Fruit fly (Drosophila melanogaster) whole organism, embryonic: Measurements from ENCODE around the gene Exo70.

Source experiments
- BtbVII ChIP-seq: fragments of 200-800 bp; sonication (Bioruptor generic); optimal IDR thresholded peaks from 3 replicates; lab custom pipeline; 2017; ENCODE audit warnings: missing biosample characterization, mild to moderate bottlenecking, missing genetic modification characterization
- CG11093 ChIP-seq: fragments of 200-800 bp; sonication (Bioruptor generic); IDR thresholded peaks from 3 replicates; pipeline ENCODE4 v1.3.6; 2022; ENCODE audit warnings: missing biosample characterization, missing genetic modification characterization
- CG12236 ChIP-seq: fragments of 200-800 bp; sonication (Bioruptor generic); optimal IDR thresholded peaks from 2 replicates; lab custom pipeline; 2016; ENCODE audit warnings: missing biosample characterization, missing genetic modification characterization
- CG1233 ChIP-seq: fragments of 200-800 bp; sonication (Bioruptor generic); optimal IDR thresholded peaks from 4 replicates; lab custom pipeline; 2018; ENCODE audit warnings: missing biosample characterization, mild to moderate bottlenecking, missing genetic modification characterization
- CG13424 ChIP-seq: fragments of 200-800 bp; sonication (Bioruptor generic); optimal IDR thresholded peaks from 2 replicates; lab custom pipeline; 2019; ENCODE audit warnings: missing biosample characterization, mild to moderate bottlenecking, missing genetic modification characterization, moderate library complexity
- CG14667 ChIP-seq: fragments of 200-800 bp; sonication (Bioruptor generic); IDR thresholded peaks from 2 replicates; pipeline ENCODE4 v1.3.6; 2022; ENCODE audit warnings: missing biosample characterization, missing genetic modification characterization
- CG15269 ChIP-seq: fragments of 200-800 bp; sonication (Bioruptor generic); optimal IDR thresholded peaks from 2 replicates; lab custom pipeline; 2018; ENCODE audit warnings: missing biosample characterization, mild to moderate bottlenecking, missing genetic modification characterization, moderate library complexity
- CG1529 ChIP-seq: fragments of 200-800 bp; sonication (Bioruptor generic); optimal IDR thresholded peaks from 3 replicates; lab custom pipeline; 2018; ENCODE audit warnings: missing biosample characterization, missing genetic modification characterization
- CG16779 ChIP-seq: fragments of 200-800 bp; sonication (Bioruptor generic); IDR thresholded peaks from 2 replicates; pipeline ENCODE4 v1.3.6; 2022; ENCODE audit warnings: missing biosample characterization, missing genetic modification characterization
- CG17186 ChIP-seq: fragments of 200-800 bp; sonication (Bioruptor generic); optimal IDR thresholded peaks from 3 replicates; lab custom pipeline; 2017; ENCODE audit warnings: missing biosample characterization, missing genetic modification reagents, missing genetic modification characterization
- CG17385 ChIP-seq: fragments of 200-800 bp; sonication (Bioruptor generic); optimal IDR thresholded peaks from 3 replicates; lab custom pipeline; 2018; ENCODE audit warnings: missing biosample characterization, mild to moderate bottlenecking, missing genetic modification characterization
- CG30020 ChIP-seq: fragments of 200-800 bp; optimal IDR thresholded peaks from 2 replicates; lab custom pipeline; 2019; ENCODE audit warnings: missing biosample characterization, mild to moderate bottlenecking, missing genetic modification characterization, moderate library complexity
- CG30431 ChIP-seq: fragments of 200-800 bp; sonication (Bioruptor generic); optimal IDR thresholded peaks from 2 replicates; lab custom pipeline; 2017; ENCODE audit warnings: missing biosample characterization, missing genetic modification characterization
- CG31224 ChIP-seq: fragments of 200-800 bp; sonication (Bioruptor generic); IDR thresholded peaks from 2 replicates; pipeline ENCODE4 v1.3.6; 2022; ENCODE audit warnings: missing biosample characterization, missing genetic modification characterization
- CG4617 ChIP-seq: fragments of 200-800 bp; sonication (Bioruptor generic); optimal IDR thresholded peaks from 3 replicates; lab custom pipeline; 2016; ENCODE audit warnings: missing biosample characterization, missing genetic modification characterization, borderline replicate concordance
- CG5180 ChIP-seq: fragments of 200-800 bp; sonication (Bioruptor generic); optimal IDR thresholded peaks from 3 replicates; lab custom pipeline; 2017; ENCODE audit warnings: missing biosample characterization, missing genetic modification characterization, mild to moderate bottlenecking, moderate library complexity, missing genetic modification reagents
- CG6813 ChIP-seq: fragments of 200-800 bp; sonication (Bioruptor generic); optimal IDR thresholded peaks from 2 replicates; lab custom pipeline; 2017; ENCODE audit warnings: missing biosample characterization, missing genetic modification characterization, mild to moderate bottlenecking, moderate library complexity, missing genetic modification reagents
- CG7745 ChIP-seq: fragments of 200-800 bp; sonication (Bioruptor generic); optimal IDR thresholded peaks from 2 replicates; lab custom pipeline; 2018; ENCODE audit warnings: missing biosample characterization, mild to moderate bottlenecking, missing genetic modification characterization, moderate library complexity
- CG8281 ChIP-seq: fragments of 200-800 bp; sonication (Bioruptor generic); optimal IDR thresholded peaks from 2 replicates; lab custom pipeline; 2018; ENCODE audit warnings: missing biosample characterization, mild to moderate bottlenecking, missing genetic modification characterization, moderate library complexity
- CG9727 ChIP-seq: fragments of 200-800 bp; sonication (Bioruptor generic); optimal IDR thresholded peaks from 3 replicates; lab custom pipeline; 2017; ENCODE audit warnings: missing biosample characterization, mild to moderate bottlenecking, missing genetic modification characterization
- E2f2 ChIP-seq: fragments of 200-800 bp; sonication (Bioruptor generic); IDR thresholded peaks from 2 replicates; pipeline ENCODE4 v1.3.6; 2022; ENCODE audit warnings: missing biosample characterization, missing genetic modification characterization
- Gug ChIP-seq: fragments of 200-800 bp; sonication (Bioruptor generic); IDR thresholded peaks from 4 replicates; pipeline ENCODE4 v1.3.6; 2022; ENCODE audit warnings: missing biosample characterization, missing genetic modification characterization
- HHEX ChIP-seq: fragments of 200-800 bp; sonication (Bioruptor generic); optimal IDR thresholded peaks from 3 replicates; lab custom pipeline; 2017; ENCODE audit warnings: missing biosample characterization, mild to moderate bottlenecking, missing genetic modification characterization, missing genetic modification reagents
- Hand ChIP-seq: fragments of 200-800 bp; sonication (Bioruptor generic); optimal IDR thresholded peaks from 2 replicates; lab custom pipeline; 2017; ENCODE audit warnings: mild to moderate bottlenecking, missing biosample characterization, missing genetic modification reagents, missing genetic modification characterization
- Hmr ChIP-seq: fragments of 200-800 bp; sonication (Bioruptor generic); optimal IDR thresholded peaks from 3 replicates; lab custom pipeline; 2017; ENCODE audit warnings: mild to moderate bottlenecking, missing biosample characterization, missing genetic modification reagents, missing genetic modification characterization
- MESR4 ChIP-seq: fragments of 200-800 bp; sonication (Bioruptor generic); optimal IDR thresholded peaks from 2 replicates; lab custom pipeline; 2018; ENCODE audit warnings: missing biosample characterization, mild to moderate bottlenecking, missing genetic modification characterization, moderate library complexity
- Oli ChIP-seq: fragments of 200-800 bp; sonication (Bioruptor generic); optimal IDR thresholded peaks from 2 replicates; lab custom pipeline; 2018; ENCODE audit warnings: missing biosample characterization, mild to moderate bottlenecking, missing genetic modification characterization, moderate library complexity
- Pdp1 ChIP-seq, 2 experiments: fragments of 200-800 bp; sonication (Bioruptor generic); optimal IDR thresholded peaks; 3 replicates each; lab custom pipeline; 2016; ENCODE audit warnings: missing biosample characterization in 2 of 2, missing genetic modification characterization in 2 of 2, mild to moderate bottlenecking in 1 of 2, moderate library complexity in 1 of 2
- Six4 ChIP-seq: fragments of 200-800 bp; sonication (Bioruptor generic); optimal IDR thresholded peaks from 2 replicates; lab custom pipeline; 2016; ENCODE audit warnings: missing biosample characterization, missing genetic modification characterization
- Sox100B ChIP-seq: fragments of 200-800 bp; sonication (Bioruptor generic); optimal IDR thresholded peaks from 3 replicates; lab custom pipeline; 2018; ENCODE audit warnings: missing biosample characterization, mild to moderate bottlenecking, missing genetic modification characterization
- Tbp ChIP-seq: fragments of >200 bp; optimal IDR thresholded peaks from 2 replicates; lab custom pipeline; 2018; ENCODE audit warnings: missing biosample characterization, missing genetic modification characterization
- bigmax ChIP-seq: fragments of 200-800 bp; sonication (Bioruptor generic); optimal IDR thresholded peaks from 2 replicates; lab custom pipeline; 2018; ENCODE audit warnings: missing biosample characterization, mild to moderate bottlenecking, missing genetic modification characterization
- btn ChIP-seq: fragments of 200-800 bp; sonication (Bioruptor generic); optimal IDR thresholded peaks from 2 replicates; lab custom pipeline; 2016; ENCODE audit warnings: missing biosample characterization, missing genetic modification characterization
- chif ChIP-seq, 2 experiments: fragments of 200-800 bp; sonication (Bioruptor generic); optimal IDR thresholded peaks; 3 replicates each; lab custom pipeline; 2016; ENCODE audit warnings: missing biosample characterization in 2 of 2, missing genetic modification characterization in 2 of 2
- crol ChIP-seq: fragments of 200-800 bp; sonication (Bioruptor generic); IDR thresholded peaks from 2 replicates; pipeline ENCODE4 v1.3.6; 2022; ENCODE audit warnings: missing biosample characterization, missing genetic modification characterization
- fd3F ChIP-seq: fragments of 200-800 bp; sonication (Bioruptor generic); optimal IDR thresholded peaks from 2 replicates; lab custom pipeline; 2018; ENCODE audit warnings: missing biosample characterization, mild to moderate bottlenecking, missing genetic modification characterization, moderate library complexity
- gro ChIP-seq: fragments of 200-800 bp; sonication (Bioruptor generic); optimal IDR thresholded peaks from 2 replicates; lab custom pipeline; 2016; ENCODE audit warnings: missing biosample characterization, missing genetic modification characterization
- ham ChIP-seq: fragments of 200-800 bp; sonication (Bioruptor generic); IDR thresholded peaks from 2 replicates; pipeline ENCODE4 v1.3.6; 2022; ENCODE audit warnings: missing biosample characterization, missing genetic modification characterization
- kni ChIP-seq: fragments of 200-800 bp; sonication (Bioruptor generic); optimal IDR thresholded peaks from 3 replicates; lab custom pipeline; 2017; ENCODE audit warnings: mild to moderate bottlenecking, missing biosample characterization, missing genetic modification reagents, missing genetic modification characterization
- odd ChIP-seq: fragments of 200-800 bp; sonication (Bioruptor generic); optimal IDR thresholded peaks from 2 replicates; lab custom pipeline; 2017; ENCODE audit warnings: missing biosample characterization, mild to moderate bottlenecking, missing genetic modification characterization
- pita ChIP-seq: fragments of 200-800 bp; sonication (Bioruptor generic); optimal IDR thresholded peaks from 2 replicates; lab custom pipeline; 2017; ENCODE audit warnings: missing biosample characterization, mild to moderate bottlenecking, missing genetic modification characterization
- pnt ChIP-seq: fragments of 200-800 bp; sonication (Bioruptor generic); optimal IDR thresholded peaks from 3 replicates; lab custom pipeline; 2016; ENCODE audit warnings: missing biosample characterization, missing genetic modification characterization
- pzg ChIP-seq: fragments of 200-800 bp; sonication (Bioruptor generic); optimal IDR thresholded peaks from 3 replicates; lab custom pipeline; 2018; ENCODE audit warnings: missing biosample characterization, mild to moderate bottlenecking, missing genetic modification characterization, moderate library complexity
- sc ChIP-seq, 3 experiments: fragments of >200 bp in 2 of 3; fragments of 200-800 bp in 1 of 3; sonication (Bioruptor generic) in 1 of 3; optimal IDR thresholded peaks; 2 replicates in 2 of 3; 3 replicates in 1 of 3; lab custom pipeline; 2017; ENCODE audit warnings: mild to moderate bottlenecking in 1 of 3, missing biosample characterization in 1 of 3, missing genetic modification characterization in 1 of 3, missing genetic modification reagents in 1 of 3
- slou ChIP-seq: fragments of 200-800 bp; sonication (Bioruptor generic); optimal IDR thresholded peaks from 3 replicates; lab custom pipeline; 2016; ENCODE audit warnings: missing biosample characterization, missing genetic modification characterization
- stc ChIP-seq: fragments of 200-800 bp; sonication (Bioruptor generic); IDR thresholded peaks from 2 replicates; pipeline ENCODE4 v1.3.6; 2022; ENCODE audit warnings: missing biosample characterization, missing genetic modification characterization
- tio ChIP-seq: fragments of 200-800 bp; sonication (Bioruptor generic); optimal IDR thresholded peaks from 2 replicates; lab custom pipeline; 2017; ENCODE audit warnings: missing biosample characterization, missing genetic modification characterization, inconsistent platforms
- trh ChIP-seq: fragments of 200-800 bp; sonication (Bioruptor generic); optimal IDR thresholded peaks from 2 replicates; lab custom pipeline; 2016; ENCODE audit warnings: missing biosample characterization, missing genetic modification characterization

The Exo70 gene

dm6 chr3L:8449800-8450690 lies 38.4 kb downstream of the Exo70 start, which contains the start of gene Gug:
TSS of gene Gug (plus strand) at chr3L:8449922.
- TF ChIP-seq Sox100B (GFP tag; lab: Kevin White, UChicago), result no peak
- TF ChIP-seq CG6813 (GFP tag; lab: Kevin White, UChicago), result no peak
- peak; percentile 13 for TF ChIP-seq CG5180 (GFP tag; lab: Kevin White, UChicago)
- no peak for TF ChIP-seq CG30020 (tag; lab: Kevin White, UChicago)
- no peak for TF ChIP-seq CG15269 (tag; lab: Kevin White, UChicago)
- no peak for TF ChIP-seq Tbp
- no peak for TF ChIP-seq CG1529 (GFP tag; lab: Kevin White, UChicago)
- peak; percentile 15 for TF ChIP-seq kni (GFP tag; lab: Kevin White, UChicago)
- no peak for TF ChIP-seq stc (GFP tag; lab: Robert Waterston, UW)
- no peak for TF ChIP-seq chif (GFP tag; optimal IDR thresholded peaks at IDR 0.05; lab: Kevin White, UChicago)
- TF ChIP-seq CG16779 (GFP tag; lab: Robert Waterston, UW), result no peak
- peak; percentile 96 for TF ChIP-seq CG17385 (GFP tag; lab: Kevin White, UChicago)
- TF ChIP-seq slou (GFP tag; lab: Kevin White, UChicago), result no peak
- peak; percentile 64 for TF ChIP-seq Gug (GFP tag; lab: Robert Waterston, UW)
- no peak for TF ChIP-seq CG13424 (tag; lab: Kevin White, UChicago)
- no peak for TF ChIP-seq HHEX (GFP tag; lab: Kevin White, UChicago)
- no peak for TF ChIP-seq Oli (tag; lab: Kevin White, UChicago)
- no peak for TF ChIP-seq CG14667 (GFP tag; lab: Robert Waterston, UW)
- TF ChIP-seq btn (GFP tag; lab: Kevin White, UChicago), result no peak
- no peak for TF ChIP-seq Hmr (GFP tag; lab: Kevin White, UChicago)
- peak; percentile 51 for TF ChIP-seq CG4617 (GFP tag; lab: Kevin White, UChicago)
- peak; percentile 2 for TF ChIP-seq Hand
- no peak for TF ChIP-seq Six4
- TF ChIP-seq ham, result no peak
- TF ChIP-seq CG31224 (GFP tag; lab: Robert Waterston, UW), result no peak
- TF ChIP-seq CG9727 (GFP tag; lab: Kevin White, UChicago), result no peak
- no peak for TF ChIP-seq odd (GFP tag; lab: Kevin White, UChicago)
- TF ChIP-seq pita (GFP tag; lab: Kevin White, UChicago), result no peak
- no peak for TF ChIP-seq E2f2 (GFP tag; lab: Robert Waterston, UW)
- TF ChIP-seq Pdp1 (GFP tag; optimal IDR thresholded peaks at IDR 0.05; lab: Kevin White, UChicago), result no peak
- TF ChIP-seq CG7745 (tag; lab: Kevin White, UChicago), result no peak
- TF ChIP-seq MESR4 (GFP tag; lab: Kevin White, UChicago), result peak; percentile 97
- no peak for TF ChIP-seq pnt (GFP tag; lab: Kevin White, UChicago)
- no peak for TF ChIP-seq fd3F
- no peak for TF ChIP-seq gro (GFP tag; lab: Kevin White, UChicago)
- 0 out of 2 replicates have a peak, but pooled peaks have one; percentile 6 for TF ChIP-seq crol (GFP tag; lab: Robert Waterston, UW)
- TF ChIP-seq CG1233 (GFP tag; lab: Kevin White, UChicago), result no peak
- no peak for TF ChIP-seq sc (optimal IDR thresholded peaks at IDR 0.05; lab: Kevin White, UChicago)
- no peak for TF ChIP-seq sc (GFP tag; optimal IDR thresholded peaks at IDR 0.05; lab: Kevin White, UChicago)
- TF ChIP-seq CG11093 (GFP tag; lab: Robert Waterston, UW), result no peak
- TF ChIP-seq CG17186, result no peak
- TF ChIP-seq trh (GFP tag; lab: Kevin White, UChicago), result no peak
- no peak for TF ChIP-seq BtbVII (GFP tag; lab: Kevin White, UChicago)
- no peak for TF ChIP-seq CG8281
- no peak for TF ChIP-seq CG12236 (GFP tag; lab: Kevin White, UChicago)
- TF ChIP-seq tio (GFP tag; lab: Kevin White, UChicago), result no peak
- no peak for TF ChIP-seq bigmax (GFP tag; lab: Kevin White, UChicago)
- TF ChIP-seq CG30431 (GFP tag; lab: Kevin White, UChicago), result no peak
- TF ChIP-seq pzg, result peak; percentile 90
